Worm (Caenorhabditis elegans) whole organism, L4 larva: ENCODE data around the gene mxl-3.

Experiments
- D1046.2 ChIP-seq: fragments of 200-800 bp; sonication (Bioruptor generic); IDR thresholded peaks from 2 replicates; pipeline ENCODE4 v1.3.6; 2022; ENCODE audit warnings: missing genetic modification characterization, missing compliant biosample characterization
- F26F4.8 ChIP-seq: fragments of 200-800 bp; sonication (Bioruptor generic); conservative IDR thresholded peaks from 2 replicates; pipeline ENCODE4 v1.3.6; 2022; ENCODE audit warnings: missing genetic modification characterization, missing compliant biosample characterization
- F44E2.7 ChIP-seq: fragments of 200-800 bp; sonication (Bioruptor generic); IDR thresholded peaks from 2 replicates; pipeline ENCODE4 v2.1.2; 2022; ENCODE audit warnings: missing genetic modification characterization, missing compliant biosample characterization
- F49E8.2 ChIP-seq: sonication (generic microtip); optimal IDR thresholded peaks from 2 replicates; lab custom pipeline; 2016; ENCODE audit warnings: missing compliant biosample characterization, mild to moderate bottlenecking, missing genetic modification characterization, borderline replicate concordance
- R02D3.7 ChIP-seq: fragments of 150-350 bp; sonication (generic microtip); optimal IDR thresholded peaks from 3 replicates; lab custom pipeline; 2014; ENCODE audit warnings: missing biosample characterization, missing genetic modification characterization
- T20F7.1 ChIP-seq: fragments of 200-800 bp; sonication (Bioruptor generic); optimal IDR thresholded peaks from 2 replicates; lab custom pipeline; 2018; ENCODE audit warnings: mild to moderate bottlenecking, missing genetic modification characterization, missing compliant biosample characterization
- aha-1 ChIP-seq: fragments of 150-350 bp; peaks from one replicate; lab custom pipeline; 2014; ENCODE audit warnings: missing biosample characterization, missing genetic modification characterization
- ama-1 ChIP-seq: fragments of 150-350 bp; optimal IDR thresholded peaks from 2 replicates; lab custom pipeline; 2014; ENCODE audit warnings: inconsistent platforms, mixed read lengths
- ceh-44 ChIP-seq: fragments of 200-800 bp; sonication (Bioruptor generic); IDR thresholded peaks from 2 replicates; pipeline ENCODE4 v1.3.6; 2022; ENCODE audit warnings: missing genetic modification reagents, missing genetic modification characterization, missing compliant biosample characterization
- daf-16 ChIP-seq, 3 experiments: sonication (generic microtip); optimal IDR thresholded peaks; 2 replicates each; lab custom pipeline; 2016 to 2017; ENCODE audit warnings: missing genetic modification characterization in 3 of 3, missing genetic modification reagents in 3 of 3, mild to moderate bottlenecking in 2 of 3, missing compliant biosample characterization in 2 of 3, missing biosample characterization in 1 of 3, moderate library complexity in 1 of 3
- daf-19 ChIP-seq: fragments of 200-800 bp; sonication (Bioruptor generic); conservative IDR thresholded peaks from 2 replicates; pipeline ENCODE4 v1.3.6; 2022; ENCODE audit warnings: missing genetic modification characterization, missing compliant biosample characterization
- dmd-6 ChIP-seq: fragments of 200-800 bp; sonication (Bioruptor generic); IDR thresholded peaks from 2 replicates; pipeline ENCODE4 v1.3.6; 2022; ENCODE audit warnings: missing genetic modification reagents, missing genetic modification characterization, missing compliant biosample characterization
- dmd-9 ChIP-seq: fragments of 200-800 bp; sonication (Bioruptor generic); IDR thresholded peaks from 2 replicates; pipeline ENCODE4 v1.3.6; 2022; ENCODE audit warnings: missing genetic modification reagents, missing genetic modification characterization, missing compliant biosample characterization
- dve-1 ChIP-seq: sonication (generic microtip); optimal IDR thresholded peaks from 2 replicates; lab custom pipeline; 2017; ENCODE audit warnings: antibody characterized with exemption, mild to moderate bottlenecking, missing genetic modification characterization, missing compliant biosample characterization; ENCODE audit not compliant: insufficient read depth
- egl-43 ChIP-seq: fragments of 200-800 bp; sonication (Bioruptor generic); IDR thresholded peaks from 2 replicates; pipeline ENCODE4 v1.3.6; 2022; ENCODE audit warnings: missing genetic modification reagents, missing genetic modification characterization, missing compliant biosample characterization
- gei-8 ChIP-seq: fragments of 200-800 bp; sonication (Bioruptor generic); optimal IDR thresholded peaks from 2 replicates; lab custom pipeline; 2018; ENCODE audit warnings: mild to moderate bottlenecking, missing genetic modification characterization, missing compliant biosample characterization
- hif-1 ChIP-seq, 2 experiments: sonication (generic microtip); optimal IDR thresholded peaks; 2 replicates each; lab custom pipeline; 2016 to 2017; ENCODE audit warnings: missing compliant biosample characterization in 2 of 2, missing genetic modification characterization in 2 of 2, missing genetic modification reagents in 2 of 2, missing genotype in 2 of 2, mild to moderate bottlenecking in 1 of 2
- hlh-11 ChIP-seq: fragments of 200-800 bp; sonication (Bioruptor generic); optimal IDR thresholded peaks from 2 replicates; lab custom pipeline; 2018; ENCODE audit warnings: mild to moderate bottlenecking, missing genetic modification characterization, missing compliant biosample characterization
- hlh-30 ChIP-seq: sonication (generic microtip); optimal IDR thresholded peaks from 2 replicates; lab custom pipeline; 2017; ENCODE audit warnings: antibody characterized with exemption, mild to moderate bottlenecking, missing genetic modification characterization, missing compliant biosample characterization; ENCODE audit not compliant: insufficient read depth
- hmg-1.1 ChIP-seq: fragments of 200-800 bp; sonication (Bioruptor generic); IDR thresholded peaks from 2 replicates; pipeline ENCODE4 v1.3.6; 2022; ENCODE audit warnings: missing genetic modification reagents, missing genetic modification characterization, missing compliant biosample characterization
- lin-1 ChIP-seq: fragments of 200-800 bp; sonication (Bioruptor generic); IDR thresholded peaks from 2 replicates; pipeline ENCODE4 v1.3.6; 2022; ENCODE audit warnings: missing genetic modification reagents, missing genetic modification characterization, missing compliant biosample characterization
- lin-13 ChIP-seq: fragments of 150-350 bp; optimal IDR thresholded peaks from 2 replicates; lab custom pipeline; 2014; ENCODE audit warnings: missing biosample characterization, missing genetic modification reagents, missing genetic modification characterization
- lin-15B ChIP-seq: fragments of 150-350 bp; sonication (generic microtip); optimal IDR thresholded peaks from 3 replicates; lab custom pipeline; 2014; ENCODE audit warnings: missing biosample characterization, missing genetic modification characterization
- lin-29 ChIP-seq: fragments of 200-800 bp; sonication (Bioruptor generic); IDR thresholded peaks from 2 replicates; pipeline ENCODE4 v1.3.6; 2022; ENCODE audit warnings: missing genetic modification reagents, missing genetic modification characterization, missing compliant biosample characterization
- lsy-2 ChIP-seq, 2 experiments: fragments of 150-350 bp in 1 of 2; sonication (generic microtip) in 1 of 2; optimal IDR thresholded peaks; 2 replicates each; lab custom pipeline; 2014 to 2017; ENCODE audit warnings: missing biosample characterization in 2 of 2, missing genetic modification characterization in 2 of 2
- mdl-1 ChIP-seq, 2 experiments: fragments of 150-350 bp in 1 of 2; sonication (generic microtip) in 1 of 2; optimal IDR thresholded peaks; 2 replicates each; lab custom pipeline; 2014 to 2017; ENCODE audit warnings: missing biosample characterization in 2 of 2, missing genetic modification characterization in 2 of 2
- mdt-29 ChIP-seq: fragments of 200-800 bp; sonication (Bioruptor generic); IDR thresholded peaks from 2 replicates; pipeline ENCODE4 v1.3.6; 2022; ENCODE audit warnings: missing genetic modification reagents, missing genetic modification characterization, missing compliant biosample characterization
- mep-1 ChIP-seq: fragments of 150-350 bp; sonication (generic microtip); optimal IDR thresholded peaks from 3 replicates; lab custom pipeline; 2014; ENCODE audit warnings: missing biosample characterization, missing genetic modification characterization
- mes-2 ChIP-seq: sonication (generic microtip); optimal IDR thresholded peaks from 2 replicates; lab custom pipeline; 2016; ENCODE audit warnings: missing genotype, mild to moderate bottlenecking, missing genetic modification characterization, missing compliant biosample characterization; ENCODE audit not compliant: poor library complexity, severe bottlenecking
- mxl-2 ChIP-seq: fragments of 200-800 bp; sonication (Bioruptor generic); conservative IDR thresholded peaks from 2 replicates; pipeline ENCODE4 v1.3.6; 2022; ENCODE audit warnings: missing genetic modification reagents, missing genetic modification characterization, missing compliant biosample characterization
- mxl-3 ChIP-seq: fragments of 200-800 bp; sonication (Bioruptor generic); optimal IDR thresholded peaks from 2 replicates; lab custom pipeline; 2018; ENCODE audit warnings: mild to moderate bottlenecking, missing genetic modification characterization, missing compliant biosample characterization
- nhr-102 ChIP-seq: sonication (generic microtip); optimal IDR thresholded peaks from 2 replicates; lab custom pipeline; 2016; ENCODE audit warnings: mild to moderate bottlenecking, missing genetic modification characterization, moderate library complexity, missing compliant biosample characterization
- nhr-11 ChIP-seq: fragments of 150-350 bp; optimal IDR thresholded peaks from 2 replicates; lab custom pipeline; 2014; ENCODE audit warnings: missing biosample characterization, missing genetic modification characterization
- nhr-237 ChIP-seq: sonication (generic microtip); optimal IDR thresholded peaks from 2 replicates; lab custom pipeline; 2017; ENCODE audit warnings: missing biosample characterization, missing genetic modification characterization
- nhr-28 ChIP-seq: fragments of 150-350 bp; optimal IDR thresholded peaks from 2 replicates; lab custom pipeline; 2014; ENCODE audit warnings: missing biosample characterization, missing genetic modification characterization
- nhr-48 ChIP-seq: sonication (generic microtip); optimal IDR thresholded peaks from 2 replicates; lab custom pipeline; 2016; ENCODE audit warnings: mild to moderate bottlenecking, missing genetic modification characterization, missing compliant biosample characterization
- nhr-77 ChIP-seq: fragments of 150-350 bp; optimal IDR thresholded peaks from 2 replicates; lab custom pipeline; 2014; ENCODE audit warnings: missing biosample characterization, missing genetic modification characterization
- rbr-2 ChIP-seq: sonication (generic microtip); optimal IDR thresholded peaks from 2 replicates; lab custom pipeline; 2016; ENCODE audit warnings: missing genotype, missing genetic modification characterization, missing compliant biosample characterization
- saeg-2 ChIP-seq: fragments of 200-800 bp; sonication (Bioruptor generic); IDR thresholded peaks from 2 replicates; pipeline ENCODE4 v1.3.6; 2022; ENCODE audit warnings: missing genetic modification reagents, missing genetic modification characterization, missing compliant biosample characterization
- spr-1 ChIP-seq: sonication (generic microtip); optimal IDR thresholded peaks from 2 replicates; lab custom pipeline; 2016; ENCODE audit warnings: mild to moderate bottlenecking, missing genetic modification characterization, missing compliant biosample characterization
- tra-1 ChIP-seq: fragments of 200-800 bp; sonication (Bioruptor generic); IDR thresholded peaks from 2 replicates; pipeline ENCODE4 v1.3.6; 2022; ENCODE audit warnings: missing genetic modification reagents, missing genetic modification characterization, missing compliant biosample characterization
- unc-39 ChIP-seq: sonication (generic microtip); optimal IDR thresholded peaks from 2 replicates; lab custom pipeline; 2017; ENCODE audit warnings: missing biosample characterization, missing genetic modification characterization
- unc-62 ChIP-seq, 3 experiments: fragments of 150-350 bp in 1 of 3; sonication (generic microtip); optimal IDR thresholded peaks in 2 of 3; peaks in 1 of 3; 1 replicate in 1 of 3; 2 replicates in 2 of 3; lab custom pipeline; 2014 to 2017; ENCODE audit warnings: missing biosample characterization in 3 of 3, missing genetic modification characterization in 3 of 3, missing genetic modification reagents in 3 of 3, missing genotype in 1 of 3
- zfp-2 ChIP-seq: sonication (generic microtip); optimal IDR thresholded peaks from 2 replicates; lab custom pipeline; 2016; ENCODE audit warnings: mild to moderate bottlenecking, missing genetic modification characterization, missing compliant biosample characterization
- zip-11 ChIP-seq: fragments of 200-800 bp; sonication (Bioruptor generic); IDR thresholded peaks from 2 replicates; pipeline ENCODE4 v1.3.6; 2022; ENCODE audit warnings: missing genetic modification characterization, missing compliant biosample characterization
- ztf-7 ChIP-seq: fragments of 150-350 bp; optimal IDR thresholded peaks from 2 replicates; lab custom pipeline; 2014; ENCODE audit warnings: missing biosample characterization, missing genetic modification characterization

Gene mxl-3

DNA sequence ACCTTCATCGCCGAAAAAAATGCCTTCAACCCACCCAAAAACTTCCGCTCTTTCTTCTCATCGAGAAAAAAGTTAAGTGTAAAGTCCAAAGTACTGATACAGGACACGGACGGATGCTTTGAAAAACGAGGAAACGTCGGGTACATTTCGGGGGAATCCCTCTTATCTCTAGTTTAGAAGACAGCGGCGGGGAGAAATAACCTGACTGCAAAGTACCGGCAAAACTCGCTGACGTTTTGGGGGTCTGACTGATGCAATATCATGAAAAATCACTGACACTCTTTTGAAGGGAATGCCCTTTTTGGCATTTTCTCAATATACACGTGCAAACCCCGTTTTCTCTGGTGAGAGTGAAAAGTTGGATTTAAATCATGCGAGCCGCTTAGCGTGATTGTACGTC is 5.9 kb upstream of the mxl-3 start (continued):
- no peak for TF ChIP-seq F44E2.7
- no peak for TF ChIP-seq dmd-9

DNA sequence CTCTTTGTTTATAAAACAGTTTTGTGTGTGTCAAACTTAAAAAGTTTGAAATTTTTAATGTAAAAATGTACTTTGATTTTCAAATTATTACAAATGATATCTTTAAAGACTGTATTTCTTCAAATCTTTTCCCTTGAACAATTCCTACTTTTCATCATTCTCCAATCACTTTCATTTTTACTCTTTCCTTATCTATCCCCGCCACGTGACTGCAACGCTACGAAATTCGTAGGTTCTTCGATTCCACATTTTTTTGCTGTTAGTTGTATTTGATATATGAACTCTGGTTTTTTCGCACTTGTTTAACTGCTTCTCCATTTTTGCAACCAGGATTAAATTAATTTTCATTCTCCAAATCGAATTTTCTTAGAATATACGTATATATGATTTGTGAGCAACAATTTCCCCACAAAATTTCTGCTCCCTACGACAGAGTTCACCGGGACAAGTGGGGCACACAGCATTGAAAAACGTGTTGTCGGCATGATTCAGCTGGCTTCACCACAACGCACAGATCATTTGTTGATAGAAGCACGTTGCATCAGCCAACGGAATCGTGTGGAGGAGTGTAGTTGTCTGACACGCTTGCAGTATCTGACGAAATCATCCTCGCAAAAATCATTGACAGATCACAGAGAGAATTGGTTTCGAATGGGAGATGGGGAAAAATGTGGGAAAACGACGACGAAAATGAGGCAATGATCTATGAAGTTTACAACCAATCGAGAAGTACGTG is 4.2 kb upstream of the mxl-3 start:
- TF ChIP-seq hlh-30 (tag; lab: Kevin White, UChicago), result peak; percentile 80
- no peak for TF ChIP-seq hmg-1.1 (GFP tag; lab: Robert Waterston, UW)
- TF ChIP-seq nhr-48, result peak; percentile 94
- TF ChIP-seq mes-2 (tag; lab: Kevin White, UChicago), result peak; percentile 23
- TF ChIP-seq ama-1 (lab: Kevin White, UChicago), result peak; percentile 26
- peak; percentile 90 for TF ChIP-seq nhr-11 (tag; lab: Kevin White, UChicago)
- TF ChIP-seq nhr-28, result peak; percentile 84
- no peak for TF ChIP-seq nhr-237 (tag; lab: Kevin White, UChicago)
- no peak for TF ChIP-seq spr-1 (tag; lab: Kevin White, UChicago)
- TF ChIP-seq R02D3.7 (tag; lab: Kevin White, UChicago), result no peak
- peak; percentile 68 for TF ChIP-seq ztf-7 (tag; lab: Kevin White, UChicago)
- peak; percentile 29; the same call in 1 of the 2 replicates for TF ChIP-seq lin-1
- peak in 1 of 2 experiments; percentile 78 for TF ChIP-seq hif-1 (tag; optimal IDR thresholded peaks at IDR 0.05; lab: Kevin White, UChicago)
- TF ChIP-seq unc-39 (tag; lab: Kevin White, UChicago), result no peak
- TF ChIP-seq daf-16 (GFP tag; optimal IDR thresholded peaks at IDR 0.05; lab: Kevin White, UChicago), result peak in 1 of 2 experiments; percentile 21
- peak; percentile 61 for TF ChIP-seq daf-16 (tag; optimal IDR thresholded peaks at IDR 0.05; lab: Kevin White, UChicago)
- peak in 1 of 2 experiments; percentile 89 for TF ChIP-seq unc-62 (GFP tag; optimal IDR thresholded peaks at IDR 0.05 in 1 of 2; lab: Kevin White, UChicago)
- no peak for TF ChIP-seq unc-62 (tag; optimal IDR thresholded peaks at IDR 0.05; lab: Kevin White, UChicago)
- peak; percentile 43 for TF ChIP-seq mep-1
- TF ChIP-seq saeg-2 (GFP tag; lab: Robert Waterston, UW), result no peak
- peak; percentile 86 for TF ChIP-seq dmd-6 (GFP tag; lab: Robert Waterston, UW)
- peak; percentile 100 for TF ChIP-seq mxl-3 (GFP tag; lab: Kevin White, UChicago)
- TF ChIP-seq lin-15B (tag; lab: Kevin White, UChicago), result no peak
- peak; percentile 62; the same call in 1 of the 2 replicates for TF ChIP-seq mxl-2
- peak; percentile 9 for TF ChIP-seq T20F7.1 (GFP tag; lab: Kevin White, UChicago)
- no peak for TF ChIP-seq ceh-44
- TF ChIP-seq aha-1, result peak; percentile 98
- no peak for TF ChIP-seq D1046.2
- TF ChIP-seq nhr-102, result peak; percentile 48
- TF ChIP-seq gei-8 (GFP tag; lab: Kevin White, UChicago), result peak; percentile 74
- TF ChIP-seq mdl-1 (tag; optimal IDR thresholded peaks at IDR 0.05; lab: Kevin White, UChicago), result peak in 1 of 2 experiments; percentile 57
- peak; percentile 32; the same call in 1 of the 2 replicates for TF ChIP-seq tra-1
- peak; percentile 11 for TF ChIP-seq nhr-77 (tag; lab: Kevin White, UChicago)
- TF ChIP-seq lsy-2 (tag; optimal IDR thresholded peaks at IDR 0.05; lab: Kevin White, UChicago), result peak in 1 of 2 experiments; percentile 27
- peak; percentile 80 for TF ChIP-seq hlh-11 (tag; lab: Kevin White, UChicago)
- peak; percentile 73 for TF ChIP-seq dve-1 (tag; lab: Kevin White, UChicago)
- TF ChIP-seq, all 104 proteins: peak for 25

DNA sequence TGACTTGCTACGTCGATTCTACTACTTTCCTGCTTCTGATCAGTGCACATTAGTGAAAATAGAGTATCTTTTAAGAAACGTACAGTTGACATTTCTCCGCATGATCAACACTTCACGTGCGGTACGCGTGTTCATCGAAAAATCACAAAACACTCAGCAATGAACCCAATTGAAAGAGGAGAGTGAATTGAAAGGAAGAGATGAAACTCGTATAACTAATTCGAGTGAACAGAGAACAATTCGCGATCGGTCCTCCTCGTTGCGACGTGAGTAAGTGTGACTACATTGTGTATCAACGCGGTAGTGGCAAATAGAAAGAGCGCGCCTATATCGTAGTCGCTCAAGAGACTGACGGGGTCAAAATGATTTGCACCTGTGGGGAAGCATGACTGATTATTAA is 2.9 kb upstream of the mxl-3 start:
- TF ChIP-seq lin-13 (GFP tag; lab: Kevin White, UChicago) (no peak), nhr-102 (peak; percentile 74), mes-2 (tag; lab: Kevin White, UChicago) (peak; percentile 40), lin-29 (GFP tag; lab: Robert Waterston, UW) (0 out of 2 replicates have a peak, but pooled peaks have one; percentile 30), F26F4.8 (GFP tag; lab: Robert Waterston, UW) (no peak), ama-1 (lab: Kevin White, UChicago) (no peak), mxl-3 (GFP tag; lab: Kevin White, UChicago) (peak; percentile 98), ztf-7 (tag; lab: Kevin White, UChicago) (peak; percentile 41), egl-43 (GFP tag; lab: Robert Waterston, UW) (no peak), daf-19 (GFP tag; lab: Robert Waterston, UW) (no peak), zip-11 (GFP tag; lab: Robert Waterston, UW) (no peak), F49E8.2 (no peak), hmg-1.1 (GFP tag; lab: Robert Waterston, UW) (peak; percentile 15; the same call in 1 of the 2 replicates), spr-1 (tag; lab: Kevin White, UChicago) (no peak), mdt-29 (no peak), zfp-2 (tag; lab: Kevin White, UChicago) (no peak), rbr-2 (no peak)
